Worm (Caenorhabditis elegans) whole organism, L1 larva: ENCODE measurements around the gene C04E6.13.
A peak's percentile ranks its signal among the peaks of the same experiment; 100 is the strongest.

ENCODE experiments used
- C16A3.4 ChIP-seq: fragments of 150-350 bp; optimal IDR thresholded peaks from 2 replicates; lab custom pipeline; 2014; ENCODE audit warnings: missing biosample characterization, missing genetic modification characterization
- aha-1 ChIP-seq: fragments of 150-350 bp; optimal IDR thresholded peaks from 2 replicates; lab custom pipeline; 2014; ENCODE audit warnings: missing biosample characterization, missing genetic modification characterization
- blmp-1 ChIP-seq: fragments of 150-350 bp; optimal IDR thresholded peaks from 2 replicates; lab custom pipeline; 2014; ENCODE audit warnings: missing biosample characterization, missing genetic modification characterization
- ceh-63 ChIP-seq: fragments of 200-800 bp; sonication (Bioruptor generic); optimal IDR thresholded peaks from 2 replicates; lab custom pipeline; 2018; ENCODE audit warnings: mild to moderate bottlenecking, missing genetic modification characterization, missing compliant biosample characterization
- ceh-88 ChIP-seq: fragments of 200-800 bp; sonication (Bioruptor generic); IDR thresholded peaks from 2 replicates; pipeline ENCODE4 v1.3.6; 2022; ENCODE audit warnings: missing genetic modification characterization, missing compliant biosample characterization
- ceh-90 ChIP-seq: sonication (generic microtip); optimal IDR thresholded peaks from 2 replicates; lab custom pipeline; 2016; ENCODE audit warnings: missing genetic modification characterization, missing compliant biosample characterization
- dpl-1 ChIP-seq, 3 experiments: fragments of 150-350 bp in 2 of 3; sonication (generic microtip) in 1 of 3; optimal IDR thresholded peaks; 2 replicates each; lab custom pipeline; 2014 to 2017; ENCODE audit warnings: missing biosample characterization in 3 of 3, missing genetic modification characterization in 3 of 3, missing genetic modification reagents in 3 of 3
- efl-3 ChIP-seq: fragments of 200-800 bp; sonication (Bioruptor generic); optimal IDR thresholded peaks from 2 replicates; lab custom pipeline; 2018; ENCODE audit warnings: mild to moderate bottlenecking, missing genetic modification characterization, missing compliant biosample characterization
- egl-27 ChIP-seq, 2 experiments: fragments of 150-350 bp in 1 of 2; sonication (generic microtip); optimal IDR thresholded peaks; 3 replicates each; lab custom pipeline; 2017 to 2018; ENCODE audit warnings: missing biosample characterization in 2 of 2, missing genetic modification characterization in 2 of 2, missing genetic modification reagents in 2 of 2
- elt-2 ChIP-seq: sonication (generic microtip); optimal IDR thresholded peaks from 2 replicates; lab custom pipeline; 2016; ENCODE audit warnings: missing genetic modification characterization, mild to moderate bottlenecking, inconsistent platforms, missing compliant biosample characterization, missing genetic modification reagents
- elt-3 ChIP-seq, 6 experiments: fragments of 150-350 bp in 1 of 6; sonication (generic microtip); optimal IDR thresholded peaks; 2 replicates each; lab custom pipeline; 2017 to 2018; ENCODE audit warnings: missing biosample characterization in 6 of 6, missing genetic modification characterization in 6 of 6, inconsistent platforms in 1 of 6
- ets-5 ChIP-seq: fragments of 200-800 bp; sonication (Bioruptor generic); IDR thresholded peaks from 2 replicates; pipeline ENCODE4 v1.3.6; 2022; ENCODE audit warnings: missing genetic modification characterization, missing compliant biosample characterization
- fkh-8 ChIP-seq: sonication (generic microtip); optimal IDR thresholded peaks from 2 replicates; lab custom pipeline; 2016; ENCODE audit warnings: mild to moderate bottlenecking, missing genetic modification characterization, missing compliant biosample characterization
- lin-13 ChIP-seq: fragments of 150-350 bp; optimal IDR thresholded peaks from 2 replicates; lab custom pipeline; 2014; ENCODE audit warnings: missing biosample characterization, missing genetic modification reagents, missing genetic modification characterization
- lin-14 ChIP-seq: fragments of 200-800 bp; sonication (Bioruptor generic); optimal IDR thresholded peaks from 2 replicates; lab custom pipeline; 2018; ENCODE audit warnings: mild to moderate bottlenecking, missing genetic modification characterization, moderate library complexity, missing compliant biosample characterization
- lin-35 ChIP-seq, 2 experiments: fragments of 150-350 bp; optimal IDR thresholded peaks; 2 replicates each; lab custom pipeline; 2014; ENCODE audit warnings: missing biosample characterization in 2 of 2, missing genetic modification characterization in 2 of 2, missing genetic modification reagents in 2 of 2
- lin-39 ChIP-seq: fragments of 150-350 bp; optimal IDR thresholded peaks from 2 replicates; lab custom pipeline; 2014; ENCODE audit warnings: missing biosample characterization, missing genetic modification reagents, missing genetic modification characterization
- lsy-2 ChIP-seq, 2 experiments: fragments of 150-350 bp; optimal IDR thresholded peaks; 2 replicates each; lab custom pipeline; 2014; ENCODE audit warnings: missing biosample characterization in 2 of 2, missing genetic modification characterization in 2 of 2
- mdl-1 ChIP-seq, 2 experiments: fragments of 150-350 bp; optimal IDR thresholded peaks; 2 replicates each; lab custom pipeline; 2014 to 2017; ENCODE audit warnings: missing biosample characterization in 2 of 2, missing genetic modification characterization in 2 of 2, inconsistent platforms in 1 of 2
- mef-2 ChIP-seq: fragments of 150-350 bp; optimal IDR thresholded peaks from 2 replicates; lab custom pipeline; 2014; ENCODE audit warnings: missing biosample characterization, missing genetic modification characterization
- nhr-12 ChIP-seq: sonication (generic microtip); optimal IDR thresholded peaks from 2 replicates; lab custom pipeline; 2017; ENCODE audit warnings: missing biosample characterization, missing genetic modification characterization
- nhr-19 ChIP-seq: fragments of 200-800 bp; sonication (Bioruptor generic); conservative IDR thresholded peaks from 2 replicates; pipeline ENCODE4 v1.3.6; 2022; ENCODE audit warnings: missing genetic modification characterization, missing compliant biosample characterization
- nhr-28 ChIP-seq: fragments of 150-350 bp; optimal IDR thresholded peaks from 2 replicates; lab custom pipeline; 2014; ENCODE audit warnings: missing biosample characterization, missing genetic modification characterization
- nhr-84 ChIP-seq: sonication (generic microtip); optimal IDR thresholded peaks from 2 replicates; lab custom pipeline; 2017; ENCODE audit warnings: missing biosample characterization, missing genetic modification characterization
- rnt-1 ChIP-seq: sonication (generic microtip); optimal IDR thresholded peaks from 2 replicates; lab custom pipeline; 2016; ENCODE audit warnings: mild to moderate bottlenecking, missing genetic modification characterization, moderate library complexity, missing compliant biosample characterization
- skn-1 ChIP-seq: fragments of 150-350 bp; optimal IDR thresholded peaks from 2 replicates; lab custom pipeline; 2014; ENCODE audit warnings: missing biosample characterization, missing genetic modification characterization
- snu-23 ChIP-seq: sonication (generic microtip); optimal IDR thresholded peaks from 2 replicates; lab custom pipeline; 2016; ENCODE audit warnings: missing genetic modification characterization, missing compliant biosample characterization
- sptf-1 ChIP-seq: fragments of 150-350 bp; optimal IDR thresholded peaks from 2 replicates; lab custom pipeline; 2014; ENCODE audit warnings: missing biosample characterization, missing genetic modification characterization
- tbx-2 ChIP-seq: sonication (generic microtip); optimal IDR thresholded peaks from 2 replicates; lab custom pipeline; 2016; ENCODE audit warnings: missing genetic modification characterization, missing compliant biosample characterization
- unc-30 ChIP-seq: sonication (generic microtip); optimal IDR thresholded peaks from 2 replicates; lab custom pipeline; 2017; ENCODE audit warnings: missing biosample characterization, missing genetic modification characterization
- ztf-11 ChIP-seq, 2 experiments: sonication (generic microtip); optimal IDR thresholded peaks; 2 replicates each; lab custom pipeline; 2016 to 2017; ENCODE audit warnings: missing genetic modification characterization in 2 of 2, missing biosample characterization in 1 of 2, missing compliant biosample characterization in 1 of 2

The C04E6.13 gene

DNA sequence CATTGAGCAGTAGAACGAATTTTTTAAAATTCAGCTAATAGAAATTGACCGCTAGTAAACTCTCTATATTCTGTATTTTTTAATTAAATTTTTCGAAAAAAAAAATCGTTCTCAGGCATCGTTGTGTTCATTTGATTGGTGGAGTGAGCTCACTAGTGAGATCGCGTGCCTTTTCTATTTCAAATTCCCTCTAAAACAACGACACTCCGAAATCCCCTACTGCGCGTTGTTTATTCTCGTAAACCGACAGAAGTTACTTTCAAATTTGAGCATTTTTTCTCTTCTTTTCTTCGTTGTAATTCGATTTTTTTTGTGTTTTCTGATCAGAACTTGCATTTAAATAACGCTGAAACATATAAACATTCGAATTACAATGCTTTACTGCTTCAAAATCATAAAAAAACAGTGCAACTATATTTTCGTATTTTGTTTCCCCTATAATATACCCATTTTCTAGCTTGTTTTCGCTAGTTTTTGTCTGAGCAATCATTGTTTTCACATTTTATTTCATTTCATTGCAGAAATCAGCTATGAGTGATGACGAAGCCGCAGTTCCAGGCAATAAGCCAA, 27.1 kb downstream of the C04E6.13 start, which contains the start of gene syf-3 (continued):
- no peak for TF ChIP-seq sptf-1 (tag; lab: Kevin White, UChicago)
- no peak for TF ChIP-seq ets-5
- peak; percentile 68 for TF ChIP-seq skn-1 (tag; lab: Kevin White, UChicago)
- peak; percentile 72 to 78 for TF ChIP-seq lsy-2 (tag; optimal IDR thresholded peaks at IDR 0.05; lab: Kevin White, UChicago)
- TF ChIP-seq snu-23 (GFP tag; lab: Kevin White, UChicago) = peak; percentile 73
- no peak for TF ChIP-seq lin-14 (GFP tag; lab: Kevin White, UChicago)
- peak; percentile 18 for TF ChIP-seq C16A3.4 (tag; lab: Kevin White, UChicago)
- peak; percentile 99 to 100 (median 100) for TF ChIP-seq dpl-1 (GFP tag; optimal IDR thresholded peaks at IDR 0.05; lab: Kevin White, UChicago)
- TF ChIP-seq lin-35 (GFP tag; optimal IDR thresholded peaks at IDR 0.05; lab: Kevin White, UChicago) = peak; percentile 99 to 100

DNA sequence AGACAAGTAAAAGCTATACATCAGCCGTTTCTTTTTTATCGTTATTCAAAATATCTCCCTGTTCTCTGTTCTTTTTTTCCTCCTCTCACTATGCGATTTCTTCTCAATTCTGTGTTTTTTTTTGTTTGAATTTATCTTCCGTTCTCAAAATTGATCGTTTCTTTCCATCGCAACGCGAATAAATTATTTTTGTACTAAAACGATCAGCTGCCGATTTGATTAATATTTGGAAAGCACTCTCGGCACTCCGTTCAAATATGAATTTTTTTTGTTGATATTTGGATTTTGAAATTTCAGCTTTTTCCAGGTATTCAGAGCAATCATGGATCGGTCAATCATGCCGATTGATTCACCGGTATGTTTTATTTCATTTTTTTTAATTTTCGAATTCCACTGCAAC, 30.6 kb downstream of the C04E6.13 start, which contains the start of gene pst-1:
Gene pst-1 (plus strand): TSS at position 301 of the 400 bp plus-strand sequence.
- TF ChIP-seq unc-30 (tag; lab: Kevin White, UChicago) = no peak
- TF ChIP-seq aha-1 (tag; lab: Kevin White, UChicago) = no peak
- TF ChIP-seq lin-39 (tag; lab: Kevin White, UChicago) = no peak
- TF ChIP-seq nhr-19 = no peak

DNA sequence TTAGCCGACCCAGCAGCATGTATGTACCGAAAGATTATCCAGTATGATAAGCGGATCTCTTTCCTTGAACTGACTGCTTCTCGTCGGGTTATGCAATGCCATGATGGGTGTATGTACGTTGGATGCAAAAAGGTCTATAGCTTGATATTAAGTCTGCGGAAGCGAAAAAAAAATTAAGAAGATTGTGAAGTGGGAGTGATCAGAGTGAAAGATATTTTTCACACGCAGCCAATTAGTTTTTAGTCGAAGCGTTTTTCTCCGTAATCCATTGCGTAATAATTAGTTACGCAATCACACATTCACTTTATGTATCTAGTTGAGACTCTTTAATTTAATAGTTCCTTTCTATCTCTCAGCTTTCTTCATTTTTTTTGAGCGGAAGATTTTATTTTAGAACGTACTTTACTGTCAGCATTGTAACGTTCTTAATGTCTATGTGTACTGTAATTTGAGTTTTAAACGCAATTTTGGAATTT, 37.2 kb downstream of the C04E6.13 start:
- TF ChIP-seq blmp-1 (tag; lab: Kevin White, UChicago) (peak; percentile 26), lin-35 (GFP tag; optimal IDR thresholded peaks at IDR 0.05; lab: Kevin White, UChicago) (no peak), rnt-1 (tag; lab: Kevin White, UChicago) (no peak)

DNA sequence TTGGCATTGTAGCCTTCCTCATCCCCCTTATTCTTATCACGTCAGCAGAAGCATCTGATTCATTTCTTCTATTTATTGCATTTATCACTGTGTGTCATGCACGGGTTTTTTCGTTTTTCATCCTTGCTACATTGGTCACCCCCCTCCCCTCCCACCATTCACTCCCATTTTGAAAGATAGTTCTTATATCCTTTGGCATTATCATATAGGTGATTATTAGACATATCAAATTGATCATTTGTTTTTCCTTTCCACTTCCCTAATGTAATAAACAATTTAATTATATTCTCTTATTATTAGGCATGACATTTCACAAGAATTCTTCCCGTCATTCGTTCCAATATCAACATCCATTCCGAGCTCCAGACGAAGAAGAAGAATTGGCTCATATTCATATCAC, 38.6 kb downstream of the C04E6.13 start, which contains the start of gene M03F8.1:
Gene M03F8.1 (plus strand): TSS at position 301 of the 400 bp plus-strand sequence.
- TF ChIP-seq blmp-1 (tag; lab: Kevin White, UChicago) (peak; percentile 31), nhr-84 (tag; lab: Kevin White, UChicago) (no peak), ceh-90 (tag; lab: Kevin White, UChicago) (no peak), egl-27 (tag; optimal IDR thresholded peaks at IDR 0.05; lab: Kevin White, UChicago) (no peak), C16A3.4 (tag; lab: Kevin White, UChicago) (no peak)

DNA sequence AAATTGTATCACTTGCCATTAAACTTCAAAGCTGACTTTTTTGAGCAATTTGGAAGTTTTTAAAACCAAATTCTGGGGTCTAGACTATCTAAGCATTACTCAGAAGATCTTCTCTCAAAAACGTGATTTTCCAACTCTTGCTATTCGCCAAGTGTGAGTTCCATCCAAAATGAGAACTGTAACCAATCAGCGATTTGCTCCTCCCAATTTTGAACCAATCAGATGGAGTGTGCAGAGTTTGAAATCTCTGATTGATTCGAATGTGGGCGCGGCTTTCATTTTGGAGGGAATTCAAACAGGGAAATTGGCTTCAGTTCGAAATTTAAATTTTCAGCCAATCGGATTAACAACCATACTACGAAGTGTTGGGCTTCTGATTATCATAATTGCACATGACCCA, 40.6 kb downstream of the C04E6.13 start:
- TF ChIP-seq rnt-1 (tag; lab: Kevin White, UChicago) (no peak), blmp-1 (tag; lab: Kevin White, UChicago) (no peak), nhr-28 (tag; lab: Kevin White, UChicago) (no peak), nhr-12 (no peak), lin-13 (GFP tag; lab: Kevin White, UChicago) (no peak), mdl-1 (tag; optimal IDR thresholded peaks at IDR 0.05; lab: Kevin White, UChicago) (no peak), elt-3 (tag; optimal IDR thresholded peaks at IDR 0.05; lab: Kevin White, UChicago) (no peak), mef-2 (no peak), elt-2 (tag; lab: Kevin White, UChicago) (no peak), ceh-88 (GFP tag; lab: Robert Waterston, UW) (no peak), fkh-8 (tag; lab: Kevin White, UChicago) (no peak), ceh-63 (GFP tag; lab: Kevin White, UChicago) (no peak), skn-1 (tag; lab: Kevin White, UChicago) (no peak), efl-3 (GFP tag; lab: Kevin White, UChicago) (no peak)

DNA sequence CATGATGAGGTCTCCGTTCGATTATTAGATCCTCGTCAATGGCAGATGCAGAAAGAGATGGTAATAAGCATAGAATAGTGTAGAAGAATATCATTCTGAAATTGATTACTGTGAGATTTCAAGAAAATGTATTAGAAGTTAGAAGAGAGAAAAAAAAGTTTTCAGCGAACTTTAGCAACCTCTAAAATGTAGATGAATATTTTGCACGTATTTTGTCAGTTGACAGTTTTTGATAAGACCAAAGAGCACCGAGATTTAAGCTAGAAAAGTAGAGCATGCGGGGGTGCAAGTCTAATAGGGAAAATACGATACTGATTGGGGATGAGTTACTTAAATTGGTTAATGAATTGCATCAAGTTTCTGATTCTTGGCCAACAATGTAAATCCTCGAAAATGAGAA, 42.2 kb downstream of the C04E6.13 start, which contains the start of gene M03F8.6:
Gene M03F8.6 (minus strand): TSS at position 101 of the 400 bp plus-strand sequence.
- TF ChIP-seq ztf-11 (tag; optimal IDR thresholded peaks at IDR 0.05; lab: Kevin White, UChicago) (no peak), mef-2 (no peak), elt-3 (tag; optimal IDR thresholded peaks at IDR 0.05; lab: Kevin White, UChicago) (no peak), tbx-2 (no peak)
- TF ChIP-seq, all 84 proteins: peak for 0
